Worm (Caenorhabditis elegans): ENCODE results near the gene cdh-4.

The cdh-4 gene

ce11 chrIII:4505726-4506125 lies 14.4 kb upstream of the cdh-4 start (continued):
- TF ChIP-seq F37D6.2 (tag; optimal IDR thresholded peaks at IDR 0.05) (no peak), mdt-29 (GFP tag; IDR thresholded peaks at IDR 0.05) (no peak)

- TF ChIP-seq gei-8 (GFP tag; optimal IDR thresholded peaks at IDR 0.05) (no peak), mxl-2 (GFP tag; conservative IDR thresholded peaks at IDR 0.05) (no peak), T20F7.1 (GFP tag; optimal IDR thresholded peaks at IDR 0.05) (peak; percentile 13), arid-1 (GFP tag; conservative IDR thresholded peaks at IDR 0.05) (no peak), nhr-76 (tag; optimal IDR thresholded peaks at IDR 0.05) (no peak), hlh-30 (tag; optimal IDR thresholded peaks at IDR 0.05; ENCODE audit: insufficient read depth) (no peak), nhr-25 (tag; optimal IDR thresholded peaks at IDR 0.05; ENCODE audit: borderline replicate concordance, insufficient read depth) (no peak), tag-97 (GFP tag; IDR thresholded peaks at IDR 0.05) (no peak), pqm-1 (tag; optimal IDR thresholded peaks at IDR 0.05) (peak; percentile 96), fos-1 (tag; optimal IDR thresholded peaks at IDR 0.05) (no peak), ZK337.2 (GFP tag; IDR thresholded peaks at IDR 0.05) (no peak), zip-11 (GFP tag; IDR thresholded peaks at IDR 0.05) (no peak), ceh-32 (tag; optimal IDR thresholded peaks at IDR 0.05; ENCODE audit: poor library complexity) (no peak), mes-2 (tag; optimal IDR thresholded peaks at IDR 0.05; ENCODE audit: poor library complexity, severe bottlenecking) (no peak), dve-1 (tag; optimal IDR thresholded peaks at IDR 0.05; ENCODE audit: insufficient read depth) (peak; percentile 41), lim-7 (GFP tag; IDR thresholded peaks at IDR 0.05) (no peak), lsy-2 (tag; optimal IDR thresholded peaks at IDR 0.05) (no peak), F44E2.7 (GFP tag; IDR thresholded peaks at IDR 0.05) (no peak), tra-1 (GFP tag; IDR thresholded peaks at IDR 0.05) (0 out of 2 replicates have a peak, but pooled peaks have one; percentile 18), hlh-11 (tag; optimal IDR thresholded peaks at IDR 0.05) (peak; percentile 27), R02D3.7 (tag; optimal IDR thresholded peaks at IDR 0.05) (no peak), nhr-28 (tag; optimal IDR thresholded peaks at IDR 0.05) (peak; percentile 80), dmd-6 (GFP tag; IDR thresholded peaks at IDR 0.05) (peak; percentile 72), nhr-77 (tag; optimal IDR thresholded peaks at IDR 0.05) (no peak), php-3 (GFP tag; IDR thresholded peaks at IDR 0.05) (peak; percentile 90), nhr-111 (GFP tag; optimal IDR thresholded peaks at IDR 0.05) (no peak), aha-1 (tag) (peak; percentile 82), daf-16 (GFP tag; optimal IDR thresholded peaks at IDR 0.05) (no peak), daf-16 (tag; optimal IDR thresholded peaks at IDR 0.05) (peak; percentile 49)
These were observed 14.0 kb upstream of the cdh-4 start for ce11 chrIII:4506140-4506539.

- TF ChIP-seq T20F7.1 (GFP tag; optimal IDR thresholded peaks at IDR 0.05): no peak
- TF ChIP-seq zip-11 (GFP tag; IDR thresholded peaks at IDR 0.05): no peak
- TF ChIP-seq snpc-4 (tag; optimal IDR thresholded peaks at IDR 0.05): no peak
- no peak for TF ChIP-seq tra-1 (GFP tag; IDR thresholded peaks at IDR 0.05)
- no peak for TF ChIP-seq unc-62 (GFP tag; optimal IDR thresholded peaks at IDR 0.05 in 1 of 2)
- TF ChIP-seq unc-62 (tag; optimal IDR thresholded peaks at IDR 0.05): no peak
- no peak for TF ChIP-seq madf-5 (GFP tag; IDR thresholded peaks at IDR 0.05)
- peak in 1 of 2 experiments; percentile 26 for TF ChIP-seq hif-1 (tag; optimal IDR thresholded peaks at IDR 0.05)
- TF ChIP-seq ceh-82 (tag; optimal IDR thresholded peaks at IDR 0.05): no peak
- TF ChIP-seq lir-3 (tag; optimal IDR thresholded peaks at IDR 0.05): no peak
- no peak for TF ChIP-seq daf-16 (GFP tag; optimal IDR thresholded peaks at IDR 0.05)
- peak; percentile 75 for TF ChIP-seq daf-16 (tag; optimal IDR thresholded peaks at IDR 0.05)
- no peak for TF ChIP-seq snpc-1.2 (GFP tag; IDR thresholded peaks at IDR 0.05)
- no peak for TF ChIP-seq zag-1 (tag; optimal IDR thresholded peaks at IDR 0.05)
- no peak for TF ChIP-seq ceh-44 (GFP tag; IDR thresholded peaks at IDR 0.05)
- peak; percentile 73 for TF ChIP-seq nhr-28 (tag; optimal IDR thresholded peaks at IDR 0.05)
- TF ChIP-seq pha-4 (GFP tag; IDR thresholded peaks at IDR 0.05): 0 out of 2 replicates have a peak, but pooled peaks have one; percentile 6
- TF ChIP-seq pha-4 (tag; optimal IDR thresholded peaks at IDR 0.05): no peak
- TF ChIP-seq hlh-11 (tag; optimal IDR thresholded peaks at IDR 0.05): peak; percentile 75
- no peak for TF ChIP-seq ceh-20 (GFP tag; IDR thresholded peaks at IDR 0.05)
- peak; percentile 39 for TF ChIP-seq nhr-48 (tag; optimal IDR thresholded peaks at IDR 0.05)
- TF ChIP-seq fkh-10 (GFP tag; optimal IDR thresholded peaks at IDR 0.05): no peak
- no peak for TF ChIP-seq set-16 (GFP tag; IDR thresholded peaks at IDR 0.05)
- TF ChIP-seq lin-1 (GFP tag; IDR thresholded peaks at IDR 0.05): peak; percentile 9; the same call in 1 of the 2 replicates
- TF ChIP-seq mxl-3 (GFP tag; optimal IDR thresholded peaks at IDR 0.05): peak; percentile 5
These were observed 13.5 kb upstream of the cdh-4 start for ce11 chrIII:4506590-4507128.

Measured in whole organism, L4 larva.